Worm (Caenorhabditis elegans) whole organism, mixed stage, embryonic: ENCODE results near the gene Y57G7A.5.

ENCODE experiments used
- bed-3 ChIP-seq: fragments of 200-800 bp; sonication (Bioruptor generic); optimal IDR thresholded peaks from 3 replicates; lab custom pipeline; 2018; ENCODE audit warnings: mild to moderate bottlenecking, missing genetic modification characterization, moderate library complexity, missing compliant biosample characterization
- blmp-1 ChIP-seq: fragments of 150-350 bp; optimal IDR thresholded peaks from 2 replicates; lab custom pipeline; 2014; ENCODE audit warnings: missing biosample characterization, missing genetic modification characterization
- ceh-39 ChIP-seq: fragments of 150-350 bp; optimal IDR thresholded peaks from 2 replicates; lab custom pipeline; 2014; ENCODE audit warnings: missing biosample characterization, missing genetic modification characterization
- ceh-83 ChIP-seq: fragments of 200-800 bp; sonication (Bioruptor generic); optimal IDR thresholded peaks from 2 replicates; lab custom pipeline; 2018; ENCODE audit warnings: mild to moderate bottlenecking, missing genetic modification characterization, missing compliant biosample characterization
- ces-1 ChIP-seq: fragments of 150-350 bp; optimal IDR thresholded peaks from 2 replicates; lab custom pipeline; 2014; ENCODE audit warnings: missing biosample characterization, missing genetic modification reagents, missing genetic modification characterization
- cnd-1 ChIP-seq: fragments of 200-800 bp; sonication (Bioruptor generic); optimal IDR thresholded peaks from 2 replicates; lab custom pipeline; 2018; ENCODE audit warnings: mild to moderate bottlenecking, missing genetic modification characterization, missing compliant biosample characterization
- drap-1 ChIP-seq: fragments of 200-800 bp; sonication (Bioruptor generic); optimal IDR thresholded peaks from 3 replicates; lab custom pipeline; 2018; ENCODE audit warnings: mild to moderate bottlenecking, missing genetic modification characterization, missing compliant biosample characterization
- elt-1 ChIP-seq: sonication (generic microtip); optimal IDR thresholded peaks from 2 replicates; lab custom pipeline; 2017; ENCODE audit warnings: missing genetic modification characterization, mild to moderate bottlenecking, missing compliant biosample characterization, antibody characterized with exemption, moderate library complexity, borderline replicate concordance; ENCODE audit not compliant: insufficient read depth
- elt-3 ChIP-seq: fragments of 150-350 bp; optimal IDR thresholded peaks from 2 replicates; lab custom pipeline; 2014; ENCODE audit warnings: missing biosample characterization, missing genetic modification characterization
- flh-1 ChIP-seq: fragments of 200-800 bp; sonication (Bioruptor generic); optimal IDR thresholded peaks from 2 replicates; lab custom pipeline; 2018; ENCODE audit warnings: mild to moderate bottlenecking, missing genetic modification characterization, moderate library complexity, missing compliant biosample characterization
- hlh-1 ChIP-seq: fragments of 150-350 bp; optimal IDR thresholded peaks from 2 replicates; lab custom pipeline; 2014; ENCODE audit warnings: missing biosample characterization, missing genetic modification reagents, missing genetic modification characterization
- lin-13 ChIP-seq: fragments of 150-350 bp; optimal IDR thresholded peaks from 2 replicates; lab custom pipeline; 2014; ENCODE audit warnings: missing biosample characterization, missing genetic modification characterization
- lin-32 ChIP-seq: fragments of 200-800 bp; sonication (Bioruptor generic); optimal IDR thresholded peaks from 2 replicates; lab custom pipeline; 2018; ENCODE audit warnings: mild to moderate bottlenecking, missing genetic modification characterization, missing compliant biosample characterization
- lsy-2 ChIP-seq: fragments of 150-350 bp; optimal IDR thresholded peaks from 2 replicates; lab custom pipeline; 2014; ENCODE audit warnings: missing biosample characterization, missing genetic modification characterization
- mep-1 ChIP-seq: fragments of 150-350 bp; optimal IDR thresholded peaks from 2 replicates; lab custom pipeline; 2017; ENCODE audit warnings: missing biosample characterization, missing genetic modification reagents, missing genetic modification characterization, inconsistent platforms
- mls-2 ChIP-seq: sonication (generic microtip); optimal IDR thresholded peaks from 2 replicates; lab custom pipeline; 2016; ENCODE audit warnings: mild to moderate bottlenecking, missing genetic modification characterization, moderate library complexity, missing compliant biosample characterization
- nhr-12 ChIP-seq: fragments of 150-350 bp; optimal IDR thresholded peaks from 2 replicates; lab custom pipeline; 2014; ENCODE audit warnings: missing biosample characterization, missing genetic modification characterization
- nhr-2 ChIP-seq: fragments of 150-350 bp; optimal IDR thresholded peaks from 2 replicates; lab custom pipeline; 2014; ENCODE audit warnings: missing biosample characterization, missing genetic modification characterization
- nhr-237 ChIP-seq: fragments of 150-350 bp; optimal IDR thresholded peaks from 2 replicates; lab custom pipeline; 2014; ENCODE audit warnings: missing biosample characterization, missing genetic modification characterization
- nhr-28 ChIP-seq: fragments of 150-350 bp; optimal IDR thresholded peaks from 2 replicates; lab custom pipeline; 2014; ENCODE audit warnings: missing biosample characterization, missing genetic modification characterization
- pha-4 ChIP-seq: fragments of 150-350 bp; optimal IDR thresholded peaks from 2 replicates; lab custom pipeline; 2018; ENCODE audit warnings: missing biosample characterization, missing genetic modification reagents, missing genetic modification characterization
- sem-2 ChIP-seq: fragments of 200-800 bp; sonication (Bioruptor generic); optimal IDR thresholded peaks from 2 replicates; lab custom pipeline; 2018; ENCODE audit warnings: mild to moderate bottlenecking, missing genetic modification characterization, missing compliant biosample characterization
- snpc-4 ChIP-seq: fragments of 150-350 bp; optimal IDR thresholded peaks from 2 replicates; lab custom pipeline; 2014; ENCODE audit warnings: missing biosample characterization, missing genetic modification characterization
- sptf-1 ChIP-seq: sonication (generic microtip); optimal IDR thresholded peaks from 2 replicates; lab custom pipeline; 2017; ENCODE audit warnings: mild to moderate bottlenecking, missing genetic modification characterization, moderate library complexity, missing compliant biosample characterization
- unc-120 ChIP-seq: sonication (generic microtip); optimal IDR thresholded peaks from 2 replicates; lab custom pipeline; 2017; ENCODE audit warnings: missing genetic modification characterization, missing compliant biosample characterization; ENCODE audit not compliant: poor library complexity, severe bottlenecking
- unc-39 ChIP-seq: fragments of 150-350 bp; optimal IDR thresholded peaks from 2 replicates; lab custom pipeline; 2014; ENCODE audit warnings: missing biosample characterization, missing genetic modification characterization
- unc-62 ChIP-seq: fragments of 150-350 bp; optimal IDR thresholded peaks from 2 replicates; lab custom pipeline; 2014; ENCODE audit warnings: missing biosample characterization, missing genetic modification reagents, missing genetic modification characterization
- zip-8 ChIP-seq: fragments of 150-350 bp; optimal IDR thresholded peaks from 2 replicates; lab custom pipeline; 2014; ENCODE audit warnings: missing biosample characterization, missing genetic modification characterization
- ztf-11 ChIP-seq: fragments of 150-350 bp; optimal IDR thresholded peaks from 2 replicates; lab custom pipeline; 2014; ENCODE audit warnings: missing biosample characterization, missing genetic modification characterization

Y57G7A.5 gene

ce11 chrII:1275439-1275838 is at the start of gene Y57G7A.5:
Gene Y57G7A.5 (minus strand): TSS chrII:1275539.
- TF ChIP-seq nhr-2 (tag; lab: Kevin White, UChicago): no peak
- TF ChIP-seq cnd-1 (tag; lab: Kevin White, UChicago): no peak
- TF ChIP-seq sptf-1: no peak
- no peak for TF ChIP-seq elt-1 (tag; lab: Kevin White, UChicago)
- TF ChIP-seq flh-1 (GFP tag; lab: Kevin White, UChicago): no peak
- no peak for TF ChIP-seq unc-62 (GFP tag; lab: Kevin White, UChicago)
- TF ChIP-seq ces-1 (GFP tag; lab: Kevin White, UChicago): no peak
- no peak for TF ChIP-seq mep-1 (tag; lab: Kevin White, UChicago)
- no peak for TF ChIP-seq unc-120
- TF ChIP-seq nhr-237 (tag; lab: Kevin White, UChicago): no peak
- no peak for TF ChIP-seq lin-13 (tag; lab: Kevin White, UChicago)
- TF ChIP-seq lin-32 (GFP tag; lab: Kevin White, UChicago): no peak
- no peak for TF ChIP-seq unc-39 (tag; lab: Kevin White, UChicago)
- TF ChIP-seq elt-3: no peak
- no peak for TF ChIP-seq sem-2
- TF ChIP-seq hlh-1 (tag; lab: Kevin White, UChicago): no peak
- no peak for TF ChIP-seq drap-1
- no peak for TF ChIP-seq ztf-11 (tag; lab: Kevin White, UChicago)
- no peak for TF ChIP-seq nhr-12

ce11 chrII:1324017-1324416 is 48.7 kb upstream of the Y57G7A.5 start:
- TF ChIP-seq hlh-1 (tag; lab: Kevin White, UChicago): no peak
- TF ChIP-seq ces-1 (GFP tag; lab: Kevin White, UChicago): peak; percentile 75

ce11 chrII:1323190-1323651 is 47.9 kb upstream of the Y57G7A.5 start:
- TF ChIP-seq drap-1 (peak; percentile 13), mls-2 (peak; percentile 58), snpc-4 (tag; lab: Kevin White, UChicago) (no peak), blmp-1 (tag; lab: Kevin White, UChicago) (no peak), ces-1 (GFP tag; lab: Kevin White, UChicago) (peak; percentile 97), nhr-12 (no peak), lsy-2 (tag; lab: Kevin White, UChicago) (peak; percentile 20)

ce11 chrII:1322283-1323173 is 47.2 kb upstream of the Y57G7A.5 start:
- TF ChIP-seq sptf-1 (no peak), unc-62 (GFP tag; lab: Kevin White, UChicago) (no peak), nhr-2 (tag; lab: Kevin White, UChicago) (no peak), nhr-28 (tag; lab: Kevin White, UChicago) (no peak), elt-1 (tag; lab: Kevin White, UChicago) (no peak), mls-2 (no peak), ceh-39 (tag; lab: Kevin White, UChicago) (no peak), ceh-83 (GFP tag; lab: Kevin White, UChicago) (no peak), bed-3 (GFP tag; lab: Kevin White, UChicago) (no peak), pha-4 (tag; lab: Kevin White, UChicago) (no peak)

ce11 chrII:1320987-1321807 is 45.9 kb upstream of the Y57G7A.5 start, which contains the start of gene vig-1:
Gene vig-1 (plus strand): TSS chrII:1321037.
- TF ChIP-seq elt-1 (tag; lab: Kevin White, UChicago): peak; percentile 96
- no peak for TF ChIP-seq ceh-83 (GFP tag; lab: Kevin White, UChicago)
- peak; percentile 80 for TF ChIP-seq zip-8
- TF ChIP-seq, all 35 proteins: peak for 2
